Worm (Caenorhabditis elegans) whole organism, L4/young adult: ENCODE data around the gene pigm-1.

ENCODE experiments used
- W03F9.2 ChIP-seq: fragments of 150-350 bp; optimal IDR thresholded peaks from 2 replicates; lab custom pipeline; 2014; ENCODE audit warnings: missing biosample characterization, missing genetic modification characterization
- dao-5 ChIP-seq: sonication (generic microtip); optimal IDR thresholded peaks from 2 replicates; lab custom pipeline; 2016; ENCODE audit warnings: missing genotype, missing genetic modification characterization, moderate library complexity, missing compliant biosample characterization

DNA sequence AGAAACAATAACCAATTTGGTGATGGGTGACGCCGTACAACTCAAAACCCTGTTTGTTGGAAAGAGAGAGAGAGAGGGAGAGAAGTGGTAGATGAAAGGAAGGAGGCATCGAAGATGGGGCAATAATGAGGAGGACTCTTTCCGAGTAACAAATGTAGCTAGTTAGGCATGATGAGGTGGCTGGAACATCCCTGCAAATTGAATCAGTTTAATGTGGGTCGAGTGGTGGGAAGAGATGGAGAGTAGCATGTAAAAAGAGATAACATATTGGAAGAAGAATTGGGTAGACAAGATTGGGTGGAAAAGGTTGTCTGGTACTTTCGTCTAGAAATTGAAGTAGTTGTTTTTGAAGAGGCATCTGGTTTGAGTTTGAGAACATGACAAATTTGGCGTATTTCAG is 48.0 kb downstream of the pigm-1 start:
- no peak for TF ChIP-seq dao-5
- TF ChIP-seq W03F9.2 (tag; lab: Kevin White, UChicago): no peak
